Worm (Caenorhabditis elegans) whole organism, L2 larva: ENCODE measurements around the gene sprp-4.

Experiments
- lin-11 ChIP-seq: fragments of 150-350 bp; sonication (generic microtip); optimal IDR thresholded peaks from 2 replicates; lab custom pipeline; 2014; ENCODE audit warnings: missing biosample characterization, missing genetic modification characterization, inconsistent platforms, mixed read lengths
- mdl-1 ChIP-seq, 2 experiments: fragments of 150-350 bp in 1 of 2; sonication (generic microtip) in 1 of 2; optimal IDR thresholded peaks; 2 replicates each; lab custom pipeline; 2017; ENCODE audit warnings: missing biosample characterization in 2 of 2, missing genetic modification characterization in 2 of 2
- nhr-11 ChIP-seq: fragments of 150-350 bp; optimal IDR thresholded peaks from 2 replicates; lab custom pipeline; 2014; ENCODE audit warnings: missing biosample characterization, missing genetic modification characterization
- skn-1 ChIP-seq: sonication (generic microtip); optimal IDR thresholded peaks from 2 replicates; lab custom pipeline; 2017; ENCODE audit warnings: missing biosample characterization, missing genetic modification characterization
- snpc-4 ChIP-seq: fragments of 150-350 bp; optimal IDR thresholded peaks from 2 replicates; lab custom pipeline; 2014; ENCODE audit warnings: missing biosample characterization, missing genetic modification characterization
- unc-62 ChIP-seq: fragments of 150-350 bp; optimal IDR thresholded peaks from 2 replicates; lab custom pipeline; 2014; ENCODE audit warnings: missing biosample characterization, missing genetic modification reagents, missing genetic modification characterization
- ztf-11 ChIP-seq: sonication (generic microtip); optimal IDR thresholded peaks from 2 replicates; lab custom pipeline; 2017; ENCODE audit warnings: missing biosample characterization, missing genetic modification characterization

DNA sequence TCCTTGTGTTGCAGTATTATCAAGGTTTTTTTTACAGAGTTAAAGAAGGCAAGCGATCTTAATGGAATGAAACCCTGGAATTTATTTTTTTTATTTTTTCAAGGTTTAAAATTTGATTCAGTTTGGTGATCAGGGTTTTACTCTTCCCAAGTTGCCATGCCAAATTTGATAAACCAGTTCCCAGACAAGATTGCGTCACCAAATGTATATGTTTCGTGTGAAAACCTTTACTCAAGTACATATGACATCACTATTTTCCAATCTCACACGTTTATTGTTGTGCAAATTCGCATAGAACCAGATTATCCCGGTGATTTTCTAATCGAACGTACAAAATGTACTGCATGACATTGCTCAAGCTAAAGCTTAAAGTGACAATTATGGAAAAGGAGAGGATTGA, 25.3 kb upstream of the sprp-4 start:
- TF ChIP-seq lin-11, result no peak
- no peak for TF ChIP-seq snpc-4 (tag; lab: Kevin White, UChicago)
- no peak for TF ChIP-seq unc-62 (GFP tag; lab: Kevin White, UChicago)
- TF ChIP-seq skn-1, result no peak
- TF ChIP-seq mdl-1 (tag; optimal IDR thresholded peaks at IDR 0.05; lab: Kevin White, UChicago), result no peak
- no peak for TF ChIP-seq ztf-11 (tag; lab: Kevin White, UChicago)
- TF ChIP-seq nhr-11 (tag; lab: Kevin White, UChicago), result no peak
